Worm (Caenorhabditis elegans) whole organism, L4/young adult: Measurements from ENCODE around the gene sptl-1.

Experiments used
- W03F9.2 ChIP-seq: fragments of 150-350 bp; optimal IDR thresholded peaks from 2 replicates; lab custom pipeline; 2014; ENCODE audit warnings: missing biosample characterization, missing genetic modification characterization
- dao-5 ChIP-seq: sonication (generic microtip); optimal IDR thresholded peaks from 2 replicates; lab custom pipeline; 2016; ENCODE audit warnings: missing genotype, missing genetic modification characterization, moderate library complexity, missing compliant biosample characterization
- him-1 ChIP-seq: sonication (generic microtip); optimal IDR thresholded peaks from 2 replicates; lab custom pipeline; 2016; ENCODE audit warnings: missing genotype, missing genetic modification reagents, missing genetic modification characterization, missing compliant biosample characterization

DNA sequence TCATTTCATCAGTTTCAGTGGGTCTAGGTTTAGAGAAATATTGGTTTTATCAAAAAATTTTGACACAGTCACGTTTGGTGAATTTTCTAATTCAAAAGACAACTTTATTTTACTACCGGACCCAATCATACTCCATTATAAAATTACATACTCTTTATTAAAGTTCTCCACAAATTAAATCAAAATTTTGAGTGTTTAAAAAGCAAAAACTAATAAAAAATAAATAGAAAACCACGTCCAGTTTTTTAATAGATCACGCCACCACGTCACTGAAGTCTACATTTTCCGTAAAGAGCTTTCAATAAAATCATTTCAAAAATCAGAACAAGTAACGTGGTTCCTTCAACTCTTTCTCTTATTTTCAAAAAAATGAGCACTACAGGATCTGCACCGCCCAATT is 54.4 kb downstream of the sptl-1 start, which contains the start of gene txt-1:
- TF ChIP-seq dao-5 (no peak), W03F9.2 (no peak), him-1 (no peak)
